Fruit fly (Drosophila melanogaster) S2 (cell line): ENCODE measurements around the gene Ccdc39.

Source experiments
- CG8478 ChIP-seq: fragments of >200 bp; optimal IDR thresholded peaks from 2 replicates; lab custom pipeline; 2018
- CTCF ChIP-seq, 2 experiments: fragments of >200 bp; optimal IDR thresholded peaks; 2 replicates each; lab custom pipeline; 2018

The Ccdc39 gene

dm6 chr3R:4747292-4747691 is 37.2 kb downstream of the Ccdc39 start:
- TF ChIP-seq CTCF (optimal IDR thresholded peaks at IDR 0.05; lab: Kevin White, UChicago) = no peak
- no peak for TF ChIP-seq CG8478 (lab: Kevin White, UChicago)

dm6 chr3R:4746189-4746771 is 38.2 kb downstream of the Ccdc39 start:
- TF ChIP-seq CG8478 (lab: Kevin White, UChicago) (no peak), CTCF (optimal IDR thresholded peaks at IDR 0.05; lab: Kevin White, UChicago) (no peak)

DNA sequence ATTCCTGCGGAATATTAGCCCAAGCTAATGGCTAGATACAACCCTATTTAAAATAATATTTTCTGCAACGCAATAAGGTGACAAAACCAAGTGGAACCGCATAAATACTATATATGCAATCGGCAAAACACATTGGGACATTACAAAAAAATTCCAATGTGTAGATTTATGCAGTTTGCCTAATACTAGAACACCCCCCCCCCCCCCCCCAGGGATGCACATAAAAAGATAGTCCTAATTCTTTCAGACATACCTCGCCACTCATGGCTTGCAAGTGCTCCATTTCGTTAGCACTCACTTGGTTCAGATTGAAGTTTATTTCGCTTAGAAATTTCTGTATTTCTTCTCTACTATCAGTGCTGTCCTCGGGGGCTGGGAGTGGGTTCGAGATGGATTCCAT is 39.0 kb downstream of the Ccdc39 start:
- no peak for TF ChIP-seq CG8478 (lab: Kevin White, UChicago)

dm6 chr3R:4740592-4741500 is 43.7 kb downstream of the Ccdc39 start:
- no peak for TF ChIP-seq CTCF (optimal IDR thresholded peaks at IDR 0.05; lab: Kevin White, UChicago)
- no peak for TF ChIP-seq CG8478 (lab: Kevin White, UChicago)

dm6 chr3R:4739492-4740431 is 44.8 kb downstream of the Ccdc39 start:
- no peak for TF ChIP-seq CG8478 (lab: Kevin White, UChicago)
- no peak for TF ChIP-seq CTCF (optimal IDR thresholded peaks at IDR 0.05; lab: Kevin White, UChicago)

DNA sequence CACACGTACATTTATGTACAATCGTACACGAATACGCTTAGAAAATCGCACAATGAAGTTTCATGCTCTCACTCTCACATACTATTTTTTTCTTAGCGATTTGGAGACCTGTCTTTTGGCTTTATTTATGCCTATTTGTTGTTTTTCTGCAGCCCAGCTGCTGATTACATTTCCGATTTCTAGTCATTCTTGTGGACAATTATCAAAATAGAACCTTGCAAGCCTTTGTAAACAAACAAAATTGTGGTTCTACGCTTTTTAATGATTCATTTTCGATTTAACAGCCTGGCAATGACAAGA is 45.4 kb downstream of the Ccdc39 start:
- TF ChIP-seq CG8478 (lab: Kevin White, UChicago) (no peak), CTCF (optimal IDR thresholded peaks at IDR 0.05; lab: Kevin White, UChicago) (no peak)

DNA sequence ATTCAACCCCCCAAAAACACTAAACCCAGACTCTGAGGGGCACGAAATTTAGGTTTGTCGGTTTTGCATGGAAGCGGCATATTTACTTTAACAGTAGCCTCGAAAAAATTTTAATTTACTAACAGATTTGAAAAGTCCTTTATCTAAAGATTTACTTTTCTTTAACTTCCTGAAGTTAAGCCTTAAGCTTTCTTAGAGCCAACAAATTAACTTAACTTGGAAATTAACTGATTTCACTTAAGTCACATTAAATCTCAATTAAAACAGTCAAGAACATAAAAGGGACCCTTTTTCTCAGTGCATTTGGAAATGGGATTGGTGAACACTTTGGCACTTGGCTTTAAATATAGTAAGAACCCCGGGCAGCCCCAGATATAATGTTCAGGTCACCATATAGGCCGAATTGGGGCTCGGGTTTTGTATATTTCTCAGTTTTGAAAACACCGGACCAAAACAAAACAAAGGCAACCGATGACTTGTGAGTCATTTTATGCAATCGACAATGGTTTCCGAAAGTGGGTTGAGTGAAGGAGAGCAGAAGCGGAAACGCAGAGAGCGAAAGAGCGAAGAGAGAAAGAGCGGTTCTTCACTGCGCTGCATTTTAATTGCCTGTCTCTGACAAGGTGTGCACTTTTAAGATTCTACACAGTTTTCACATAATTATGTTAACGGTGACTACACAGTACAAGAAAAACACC is 45.9 kb downstream of the Ccdc39 start:
- TF ChIP-seq CTCF (optimal IDR thresholded peaks at IDR 0.05; lab: Kevin White, UChicago) (no peak), CG8478 (lab: Kevin White, UChicago) (no peak)

dm6 chr3R:4731828-4732657 is 52.5 kb downstream of the Ccdc39 start, which contains the start of gene Nep2:
Nep2 (minus strand) TSS chr3R:4731878.
- TF ChIP-seq CTCF (optimal IDR thresholded peaks at IDR 0.05; lab: Kevin White, UChicago) (no peak), CG8478 (lab: Kevin White, UChicago) (no peak)
